Worm (Caenorhabditis elegans) whole organism, early embryonic: ENCODE measurements around the gene srx-67.

ENCODE experiments used
- B0310.2 ChIP-seq: sonication (generic microtip); optimal IDR thresholded peaks from 2 replicates; lab custom pipeline; 2016; ENCODE audit warnings: mild to moderate bottlenecking, missing genetic modification characterization, missing compliant biosample characterization
- F13C5.2 ChIP-seq: sonication (generic microtip); optimal IDR thresholded peaks from 2 replicates; lab custom pipeline; 2017; ENCODE audit warnings: mild to moderate bottlenecking, missing genetic modification characterization, inconsistent platforms, missing compliant biosample characterization
- aly-1 ChIP-seq: sonication (generic microtip); optimal IDR thresholded peaks from 2 replicates; lab custom pipeline; 2016; ENCODE audit warnings: missing genetic modification characterization, missing compliant biosample characterization
- ama-1 ChIP-seq: fragments of 150-350 bp; optimal IDR thresholded peaks from 2 replicates; lab custom pipeline; 2014
- ceh-13 ChIP-seq: fragments of 200-800 bp; sonication (Bioruptor generic); optimal IDR thresholded peaks from 2 replicates; lab custom pipeline; 2018; ENCODE audit warnings: mild to moderate bottlenecking, missing genetic modification characterization, missing compliant biosample characterization
- hmg-4 ChIP-seq: fragments of 200-800 bp; sonication (Bioruptor generic); optimal IDR thresholded peaks from 2 replicates; lab custom pipeline; 2018; ENCODE audit warnings: mild to moderate bottlenecking, missing genetic modification characterization, missing compliant biosample characterization
- scrt-1 ChIP-seq: fragments of 200-800 bp; sonication (Bioruptor generic); IDR thresholded peaks from 2 replicates; pipeline ENCODE4 v1.3.6; 2022; ENCODE audit warnings: missing genetic modification characterization, missing compliant biosample characterization
- tbx-37 ChIP-seq: fragments of 200-800 bp; sonication (Bioruptor generic); conservative IDR thresholded peaks from 2 replicates; pipeline ENCODE4 v1.3.6; 2022; ENCODE audit warnings: missing genetic modification reagents, missing genetic modification characterization, missing compliant biosample characterization

ce11 chrV:3935892-3936478 is 19.4 kb downstream of the srx-67 start, which contains the start of gene cyp-35A5:
- no peak for TF ChIP-seq tbx-37 (GFP tag; lab: Robert Waterston, UW)
- TF ChIP-seq scrt-1 (GFP tag; lab: Robert Waterston, UW) = no peak
- TF ChIP-seq aly-1 = no peak
- TF ChIP-seq ama-1 = no peak
- TF ChIP-seq ceh-13 (GFP tag; lab: Kevin White, UChicago) = no peak
- TF ChIP-seq hmg-4 (GFP tag; lab: Kevin White, UChicago) = no peak
- no peak for TF ChIP-seq F13C5.2
- no peak for TF ChIP-seq B0310.2 (tag; lab: Kevin White, UChicago)
